Fruit fly (Drosophila melanogaster): ENCODE measurements around the gene IFT43.

DNA sequence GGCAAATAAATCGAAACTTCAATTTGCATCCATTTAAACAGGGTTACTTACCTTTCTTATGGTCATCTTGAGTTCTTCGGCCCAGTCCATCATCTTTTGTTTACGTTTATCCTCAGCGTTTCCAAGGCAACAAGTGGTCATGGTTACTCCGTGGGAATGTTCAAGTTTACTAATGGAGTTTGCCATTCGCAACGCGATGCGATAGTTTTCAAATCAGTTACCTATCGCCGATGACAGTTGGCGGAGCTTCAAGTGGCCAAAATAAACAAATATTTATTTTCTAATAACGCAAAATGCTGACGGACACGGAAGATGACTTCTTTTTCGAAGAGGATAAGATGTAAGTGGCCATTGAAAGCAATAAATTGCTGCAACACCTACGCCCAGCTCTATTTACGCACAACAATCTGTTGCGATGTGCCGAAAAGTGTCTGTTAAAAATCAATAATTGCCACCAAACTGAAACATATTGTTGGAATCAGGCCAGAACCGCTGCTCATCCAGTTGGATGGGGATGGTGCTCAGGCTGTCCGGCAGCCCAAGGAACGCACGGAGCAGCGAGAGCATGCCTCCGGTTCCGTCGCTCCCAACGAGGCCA lies at the start of gene IFT43, which contains the start of gene PICK1:
- no peak for TF ChIP-seq pad (GFP tag; optimal IDR thresholded peaks at IDR 0.05)
- no peak for TF ChIP-seq cic (GFP tag; optimal IDR thresholded peaks at IDR 0.05)
- TF ChIP-seq Mnt (GFP tag; optimal IDR thresholded peaks at IDR 0.05): no peak
- TF ChIP-seq ovo (GFP tag; optimal IDR thresholded peaks at IDR 0.05): no peak
- no peak for TF ChIP-seq tj (GFP tag; optimal IDR thresholded peaks at IDR 0.05)
- TF ChIP-seq kay (GFP tag; ENCODE audit: borderline replicate concordance): no peak
- no peak for TF ChIP-seq cnc (optimal IDR thresholded peaks at IDR 0.05)

All from whole organism, adult.